Worm (Caenorhabditis elegans) whole organism, late embryonic: ENCODE results near the gene nhr-44.
A peak's percentile ranks its signal among the peaks of the same experiment; 100 is the strongest.

Experiments
- C08G9.2 ChIP-seq: sonication (generic microtip); optimal IDR thresholded peaks from 2 replicates; lab custom pipeline; 2016; ENCODE audit warnings: mild to moderate bottlenecking, missing genetic modification characterization, moderate library complexity, missing compliant biosample characterization
- K02D7.2 ChIP-seq: sonication (generic microtip); optimal IDR thresholded peaks from 2 replicates; lab custom pipeline; 2017; ENCODE audit warnings: mild to moderate bottlenecking, missing genetic modification characterization, missing compliant biosample characterization
- ahr-1 ChIP-seq: sonication (generic microtip); optimal IDR thresholded peaks from 2 replicates; lab custom pipeline; 2016; ENCODE audit warnings: missing genetic modification characterization, missing compliant biosample characterization
- ceh-14 ChIP-seq: sonication (generic microtip); optimal IDR thresholded peaks from 2 replicates; lab custom pipeline; 2016; ENCODE audit warnings: missing genotype, missing genetic modification characterization, missing compliant biosample characterization
- ceh-22 ChIP-seq: sonication (generic microtip); optimal IDR thresholded peaks from 2 replicates; lab custom pipeline; 2017; ENCODE audit warnings: missing biosample characterization, missing genetic modification characterization
- ceh-24 ChIP-seq: sonication (generic microtip); optimal IDR thresholded peaks from 2 replicates; lab custom pipeline; 2016; ENCODE audit warnings: mild to moderate bottlenecking, missing genetic modification characterization, missing compliant biosample characterization
- ceh-30 ChIP-seq: fragments of 150-350 bp; optimal IDR thresholded peaks from 2 replicates; lab custom pipeline; 2014; ENCODE audit warnings: missing biosample characterization, missing genetic modification characterization
- ceh-31 ChIP-seq: sonication (generic microtip); optimal IDR thresholded peaks from 2 replicates; lab custom pipeline; 2016; ENCODE audit warnings: missing genetic modification characterization, missing compliant biosample characterization
- ceh-45 ChIP-seq: fragments of 200-800 bp; sonication (Bioruptor generic); IDR thresholded peaks from 2 replicates; pipeline ENCODE4 v1.3.6; 2022; ENCODE audit warnings: missing genetic modification reagents, missing genetic modification characterization, missing compliant biosample characterization
- ceh-48 ChIP-seq: sonication (generic microtip); optimal IDR thresholded peaks from 2 replicates; lab custom pipeline; 2016; ENCODE audit warnings: missing genetic modification characterization, inconsistent platforms, missing compliant biosample characterization
- ceh-6 ChIP-seq: fragments of 200-800 bp; sonication (Bioruptor generic); optimal IDR thresholded peaks from 2 replicates; lab custom pipeline; 2018; ENCODE audit warnings: mild to moderate bottlenecking, missing genetic modification characterization, missing compliant biosample characterization
- ceh-9 ChIP-seq: sonication (generic microtip); optimal IDR thresholded peaks from 2 replicates; lab custom pipeline; 2016; ENCODE audit warnings: mild to moderate bottlenecking, missing genetic modification characterization, inconsistent platforms, missing compliant biosample characterization
- elt-2 ChIP-seq: sonication (generic microtip); optimal IDR thresholded peaks from 2 replicates; lab custom pipeline; 2016; ENCODE audit warnings: missing genetic modification reagents, missing genetic modification characterization, missing compliant biosample characterization
- fax-1 ChIP-seq: sonication (generic microtip); optimal IDR thresholded peaks from 2 replicates; lab custom pipeline; 2016; ENCODE audit warnings: missing genotype, missing genetic modification characterization, missing compliant biosample characterization
- fkh-10 ChIP-seq: fragments of 150-350 bp; optimal IDR thresholded peaks from 2 replicates; lab custom pipeline; 2014; ENCODE audit warnings: missing biosample characterization, missing genetic modification reagents, missing genetic modification characterization
- gmeb-2 ChIP-seq: sonication (generic microtip); optimal IDR thresholded peaks from 2 replicates; lab custom pipeline; 2016; ENCODE audit warnings: missing genetic modification characterization, inconsistent platforms, missing compliant biosample characterization
- hlh-15 ChIP-seq: sonication (generic microtip); optimal IDR thresholded peaks from 2 replicates; lab custom pipeline; 2016; ENCODE audit warnings: missing genetic modification characterization, missing compliant biosample characterization
- hlh-30 ChIP-seq: sonication (generic microtip); optimal IDR thresholded peaks from 2 replicates; lab custom pipeline; 2017; ENCODE audit warnings: antibody characterized with exemption, missing genetic modification characterization, missing compliant biosample characterization; ENCODE audit not compliant: insufficient read depth
- hlh-6 ChIP-seq: sonication (generic microtip); optimal IDR thresholded peaks from 2 replicates; lab custom pipeline; 2016; ENCODE audit warnings: missing genotype, missing genetic modification characterization, missing compliant biosample characterization
- hlh-8 ChIP-seq: sonication (generic microtip); optimal IDR thresholded peaks from 2 replicates; lab custom pipeline; 2016; ENCODE audit warnings: missing genotype, missing genetic modification characterization, missing compliant biosample characterization
- lin-11 ChIP-seq: fragments of 200-800 bp; sonication (Bioruptor generic); optimal IDR thresholded peaks from 2 replicates; lab custom pipeline; 2018; ENCODE audit warnings: mild to moderate bottlenecking, missing genetic modification characterization, missing compliant biosample characterization
- madf-2 ChIP-seq: sonication (generic microtip); optimal IDR thresholded peaks from 2 replicates; lab custom pipeline; 2017; ENCODE audit warnings: missing genetic modification characterization, missing compliant biosample characterization
- nfya-1 ChIP-seq: sonication (generic microtip); optimal IDR thresholded peaks from 2 replicates; lab custom pipeline; 2017; ENCODE audit warnings: missing genetic modification characterization, mild to moderate bottlenecking, missing compliant biosample characterization, antibody characterized with exemption, moderate library complexity
- pax-1 ChIP-seq: fragments of 150-350 bp; optimal IDR thresholded peaks from 2 replicates; lab custom pipeline; 2014; ENCODE audit warnings: missing biosample characterization, missing genetic modification characterization
- pqm-1 ChIP-seq: sonication (generic microtip); optimal IDR thresholded peaks from 2 replicates; lab custom pipeline; 2016; ENCODE audit warnings: missing genetic modification characterization, missing compliant biosample characterization
- ref-2 ChIP-seq: sonication (generic microtip); optimal IDR thresholded peaks from 2 replicates; lab custom pipeline; 2016; ENCODE audit warnings: missing genetic modification characterization, missing compliant biosample characterization
- sdc-2 ChIP-seq: sonication (generic microtip); optimal IDR thresholded peaks from 2 replicates; lab custom pipeline; 2016; ENCODE audit warnings: missing genotype, missing genetic modification characterization, missing compliant biosample characterization
- syd-9 ChIP-seq: sonication (generic microtip); optimal IDR thresholded peaks from 2 replicates; lab custom pipeline; 2016; ENCODE audit warnings: mild to moderate bottlenecking, missing genetic modification characterization, moderate library complexity, missing compliant biosample characterization
- ttx-3 ChIP-seq: sonication (generic microtip); optimal IDR thresholded peaks from 2 replicates; lab custom pipeline; 2016; ENCODE audit warnings: missing genetic modification reagents, missing genetic modification characterization, missing compliant biosample characterization
- unc-55 ChIP-seq: sonication (generic microtip); optimal IDR thresholded peaks from 2 replicates; lab custom pipeline; 2017; ENCODE audit warnings: missing biosample characterization, missing genetic modification reagents, missing genetic modification characterization
- ztf-16 ChIP-seq: sonication (generic microtip); optimal IDR thresholded peaks from 2 replicates; lab custom pipeline; 2017; ENCODE audit warnings: missing genetic modification characterization, missing compliant biosample characterization

Gene nhr-44

DNA sequence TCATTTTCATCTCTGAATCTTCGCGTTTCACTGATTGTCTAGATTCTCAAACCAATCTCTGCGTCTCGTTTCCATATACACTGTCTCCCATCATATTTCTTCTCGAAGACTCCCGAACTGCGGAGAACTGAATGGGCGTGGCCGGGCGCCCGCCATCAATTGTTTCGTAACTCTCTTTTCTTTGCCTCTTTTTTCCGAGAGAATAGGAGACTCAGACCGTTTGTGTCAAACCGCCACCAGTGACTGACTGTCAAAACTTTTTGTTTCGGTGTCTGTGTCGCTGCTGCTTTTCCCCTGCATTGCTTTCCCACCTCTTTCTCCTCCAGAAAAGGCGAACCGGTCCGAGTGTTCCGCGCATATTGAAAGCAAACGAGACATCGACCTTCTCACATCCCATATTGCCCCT is 27.7 kb downstream of the nhr-44 start, which contains the start of gene unc-23 (continued):
- peak; percentile 23 for TF ChIP-seq C08G9.2 (tag; lab: Kevin White, UChicago)
- TF ChIP-seq ceh-31 (tag; lab: Kevin White, UChicago) = peak; percentile 36
- TF ChIP-seq ref-2 (tag; lab: Kevin White, UChicago) = peak; percentile 54

DNA sequence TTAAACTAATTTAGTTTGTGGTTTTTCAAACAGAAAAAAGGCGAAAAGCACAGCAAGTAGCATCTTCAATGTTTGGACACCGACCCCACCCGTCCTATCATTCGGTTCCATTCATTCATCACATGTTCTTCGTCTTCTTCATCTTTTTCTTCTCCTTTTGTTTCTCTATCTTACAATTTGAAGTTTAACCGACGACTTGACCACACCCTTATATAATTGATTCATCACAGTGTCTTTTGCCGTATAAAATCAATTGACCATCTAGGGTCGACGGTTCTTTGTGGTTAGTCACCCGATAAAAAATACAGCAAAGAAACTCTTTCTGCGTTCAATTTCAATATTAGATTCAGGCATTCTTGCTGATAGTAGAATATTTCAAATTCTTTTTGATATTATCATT is 28.8 kb downstream of the nhr-44 start:
- TF ChIP-seq nfya-1 (tag; lab: Kevin White, UChicago) (no peak), madf-2 (no peak), lin-11 (tag; lab: Kevin White, UChicago) (no peak), hlh-30 (tag; lab: Kevin White, UChicago) (no peak), ceh-22 (no peak), fax-1 (no peak), K02D7.2 (tag; lab: Kevin White, UChicago) (no peak), hlh-6 (no peak), fkh-10 (GFP tag; lab: Kevin White, UChicago) (no peak), pqm-1 (no peak)

- TF ChIP-seq ceh-45 (GFP tag; lab: Robert Waterston, UW) (no peak), ceh-14 (tag; lab: Kevin White, UChicago) (no peak), unc-55 (GFP tag; lab: Kevin White, UChicago) (no peak), syd-9 (tag; lab: Kevin White, UChicago) (no peak), hlh-8 (no peak), nfya-1 (tag; lab: Kevin White, UChicago) (no peak), ceh-9 (tag; lab: Kevin White, UChicago) (no peak), ceh-6 (GFP tag; lab: Kevin White, UChicago) (no peak), pax-1 (tag; lab: Kevin White, UChicago) (no peak)
Measured at ce11 chrV:8934264-8934663, 29.6 kb downstream of the nhr-44 start.

- no peak for TF ChIP-seq unc-55 (GFP tag; lab: Kevin White, UChicago)
Measured at ce11 chrV:8932318-8932717, 31.6 kb downstream of the nhr-44 start, which contains the start of gene H14N18.2. TSS of gene H14N18.2 (plus strand) at chrV:8932618.

ce11 chrV:8928967-8929366 is 34.9 kb downstream of the nhr-44 start, which contains the start of gene H14N18.4:
TSS of gene H14N18.4 (minus strand) at chrV:8928978.
- TF ChIP-seq sdc-2 (no peak), pqm-1 (no peak), ceh-48 (no peak), hlh-15 (tag; lab: Kevin White, UChicago) (no peak), ahr-1 (tag; lab: Kevin White, UChicago) (no peak), gmeb-2 (tag; lab: Kevin White, UChicago) (no peak), ceh-24 (tag; lab: Kevin White, UChicago) (no peak), ttx-3 (tag; lab: Kevin White, UChicago) (no peak)

ce11 chrV:8927715-8928114 is 36.2 kb downstream of the nhr-44 start:
- TF ChIP-seq ceh-30 = no peak

- TF ChIP-seq elt-2 (tag; lab: Kevin White, UChicago) (peak; percentile 47), unc-55 (GFP tag; lab: Kevin White, UChicago) (peak; percentile 33), ztf-16 (tag; lab: Kevin White, UChicago) (no peak)
Measured at ce11 chrV:8922781-8923180, 41.1 kb downstream of the nhr-44 start, which contains the start of gene ttr-47. TSS of gene ttr-47 (plus strand) at chrV:8923088.
